Worm (Caenorhabditis elegans) whole organism, L1 larva: ENCODE results near the gene ndg-4.

Source experiments
- C04F5.9 ChIP-seq: sonication (generic microtip); optimal IDR thresholded peaks from 2 replicates; lab custom pipeline; 2016; ENCODE audit warnings: missing genetic modification characterization, missing compliant biosample characterization
- C16A3.4 ChIP-seq: fragments of 150-350 bp; optimal IDR thresholded peaks from 2 replicates; lab custom pipeline; 2014; ENCODE audit warnings: missing biosample characterization, missing genetic modification characterization
- Y116A8C.19 ChIP-seq: sonication (generic microtip); optimal IDR thresholded peaks from 2 replicates; lab custom pipeline; 2016; ENCODE audit warnings: missing compliant biosample characterization, missing genetic modification characterization, borderline replicate concordance
- blmp-1 ChIP-seq: fragments of 150-350 bp; optimal IDR thresholded peaks from 2 replicates; lab custom pipeline; 2014; ENCODE audit warnings: missing biosample characterization, missing genetic modification characterization
- ceh-8 ChIP-seq: fragments of 200-800 bp; sonication (Bioruptor generic); optimal IDR thresholded peaks from 2 replicates; lab custom pipeline; 2018; ENCODE audit warnings: mild to moderate bottlenecking, missing genetic modification characterization, moderate library complexity, missing compliant biosample characterization
- ceh-82 ChIP-seq, 3 experiments: fragments of 150-350 bp in 1 of 3; sonication (generic microtip) in 2 of 3; optimal IDR thresholded peaks; 2 replicates each; lab custom pipeline; 2014 to 2017; ENCODE audit warnings: missing biosample characterization in 3 of 3, missing genetic modification characterization in 3 of 3
- ces-1 ChIP-seq: fragments of 150-350 bp; optimal IDR thresholded peaks from 2 replicates; lab custom pipeline; 2014; ENCODE audit warnings: missing biosample characterization, missing genetic modification reagents, missing genetic modification characterization
- dpl-1 ChIP-seq, 3 experiments: fragments of 150-350 bp in 2 of 3; sonication (generic microtip) in 1 of 3; optimal IDR thresholded peaks; 2 replicates each; lab custom pipeline; 2014 to 2017; ENCODE audit warnings: missing biosample characterization in 3 of 3, missing genetic modification characterization in 3 of 3, missing genetic modification reagents in 3 of 3
- dsc-1 ChIP-seq: sonication (generic microtip); optimal IDR thresholded peaks from 2 replicates; lab custom pipeline; 2016; ENCODE audit warnings: mild to moderate bottlenecking, missing genetic modification characterization, missing compliant biosample characterization
- efl-1 ChIP-seq, 4 experiments: fragments of 150-350 bp; optimal IDR thresholded peaks in 3 of 4; peaks in 1 of 4; 1 replicate in 1 of 4; 2 replicates in 3 of 4; lab custom pipeline; 2014; ENCODE audit warnings: missing biosample characterization in 2 of 4, missing genetic modification characterization in 2 of 4, missing genetic modification reagents in 2 of 4
- egl-13 ChIP-seq: sonication (generic microtip); optimal IDR thresholded peaks from 2 replicates; lab custom pipeline; 2016; ENCODE audit warnings: missing genotype, missing genetic modification reagents, missing genetic modification characterization, missing compliant biosample characterization
- egl-27 ChIP-seq, 2 experiments: fragments of 150-350 bp in 1 of 2; sonication (generic microtip); optimal IDR thresholded peaks; 3 replicates each; lab custom pipeline; 2017 to 2018; ENCODE audit warnings: missing biosample characterization in 2 of 2, missing genetic modification characterization in 2 of 2, missing genetic modification reagents in 2 of 2
- fkh-10 ChIP-seq: sonication (generic microtip); optimal IDR thresholded peaks from 2 replicates; lab custom pipeline; 2017; ENCODE audit warnings: missing biosample characterization, missing genetic modification reagents, missing genetic modification characterization
- fkh-4 ChIP-seq: sonication (generic microtip); optimal IDR thresholded peaks from 2 replicates; lab custom pipeline; 2016; ENCODE audit warnings: missing compliant biosample characterization, missing genetic modification characterization, borderline replicate concordance
- fkh-8 ChIP-seq: sonication (generic microtip); optimal IDR thresholded peaks from 2 replicates; lab custom pipeline; 2016; ENCODE audit warnings: mild to moderate bottlenecking, missing genetic modification characterization, missing compliant biosample characterization
- grh-1 ChIP-seq: fragments of 200-800 bp; sonication (Bioruptor generic); IDR thresholded peaks from 2 replicates; pipeline ENCODE4 v1.3.6; 2022; ENCODE audit warnings: missing genetic modification reagents, missing genetic modification characterization, missing compliant biosample characterization
- hlh-17 ChIP-seq: fragments of 200-800 bp; sonication (Bioruptor generic); optimal IDR thresholded peaks from 2 replicates; lab custom pipeline; 2018; ENCODE audit warnings: missing genetic modification characterization, mild to moderate bottlenecking, missing compliant biosample characterization, moderate library complexity, borderline replicate concordance
- lin-13 ChIP-seq: fragments of 150-350 bp; optimal IDR thresholded peaks from 2 replicates; lab custom pipeline; 2014; ENCODE audit warnings: missing biosample characterization, missing genetic modification reagents, missing genetic modification characterization
- lin-14 ChIP-seq: fragments of 200-800 bp; sonication (Bioruptor generic); optimal IDR thresholded peaks from 2 replicates; lab custom pipeline; 2018; ENCODE audit warnings: mild to moderate bottlenecking, missing genetic modification characterization, moderate library complexity, missing compliant biosample characterization
- lin-15B ChIP-seq: fragments of 150-350 bp; sonication (generic microtip); optimal IDR thresholded peaks from 3 replicates; lab custom pipeline; 2014; ENCODE audit warnings: missing biosample characterization, missing genetic modification characterization
- lin-35 ChIP-seq, 2 experiments: fragments of 150-350 bp; optimal IDR thresholded peaks; 2 replicates each; lab custom pipeline; 2014; ENCODE audit warnings: missing biosample characterization in 2 of 2, missing genetic modification characterization in 2 of 2, missing genetic modification reagents in 2 of 2
- lir-3 ChIP-seq: sonication (generic microtip); optimal IDR thresholded peaks from 2 replicates; lab custom pipeline; 2016; ENCODE audit warnings: mild to moderate bottlenecking, missing genetic modification characterization, moderate library complexity, missing compliant biosample characterization; ENCODE audit not compliant: poor library complexity
- lsy-2 ChIP-seq, 2 experiments: fragments of 150-350 bp; optimal IDR thresholded peaks; 2 replicates each; lab custom pipeline; 2014; ENCODE audit warnings: missing biosample characterization in 2 of 2, missing genetic modification characterization in 2 of 2
- mdl-1 ChIP-seq, 2 experiments: fragments of 150-350 bp; optimal IDR thresholded peaks; 2 replicates each; lab custom pipeline; 2014 to 2017; ENCODE audit warnings: missing biosample characterization in 2 of 2, missing genetic modification characterization in 2 of 2, inconsistent platforms in 1 of 2
- nhr-19 ChIP-seq: fragments of 200-800 bp; sonication (Bioruptor generic); conservative IDR thresholded peaks from 2 replicates; pipeline ENCODE4 v1.3.6; 2022; ENCODE audit warnings: missing genetic modification characterization, missing compliant biosample characterization
- nhr-237 ChIP-seq: fragments of 150-350 bp; optimal IDR thresholded peaks from 2 replicates; lab custom pipeline; 2014; ENCODE audit warnings: missing biosample characterization, missing genetic modification characterization
- nhr-47 ChIP-seq: sonication (generic microtip); optimal IDR thresholded peaks from 2 replicates; lab custom pipeline; 2016; ENCODE audit warnings: mild to moderate bottlenecking, missing genetic modification characterization, moderate library complexity, missing compliant biosample characterization
- nhr-71 ChIP-seq: sonication (generic microtip); optimal IDR thresholded peaks from 2 replicates; lab custom pipeline; 2016; ENCODE audit warnings: mild to moderate bottlenecking, missing genetic modification characterization, moderate library complexity, missing compliant biosample characterization
- nhr-85 ChIP-seq: sonication (generic microtip); peaks from one replicate; lab custom pipeline; 2016; ENCODE audit warnings: missing genetic modification characterization, inconsistent platforms, missing compliant biosample characterization
- snu-23 ChIP-seq: sonication (generic microtip); optimal IDR thresholded peaks from 2 replicates; lab custom pipeline; 2016; ENCODE audit warnings: missing genetic modification characterization, missing compliant biosample characterization
- sox-4 ChIP-seq: sonication (generic microtip); optimal IDR thresholded peaks from 2 replicates; lab custom pipeline; 2016; ENCODE audit warnings: missing genetic modification characterization, missing compliant biosample characterization
- sup-37 ChIP-seq: fragments of 200-800 bp; sonication (Bioruptor generic); optimal IDR thresholded peaks from 2 replicates; lab custom pipeline; 2018; ENCODE audit warnings: mild to moderate bottlenecking, missing genetic modification characterization, missing compliant biosample characterization
- swsn-7 ChIP-seq: sonication (generic microtip); optimal IDR thresholded peaks from 2 replicates; lab custom pipeline; 2016; ENCODE audit warnings: missing genetic modification characterization, missing compliant biosample characterization
- tbx-2 ChIP-seq: sonication (generic microtip); optimal IDR thresholded peaks from 2 replicates; lab custom pipeline; 2016; ENCODE audit warnings: missing genetic modification characterization, missing compliant biosample characterization
- unc-130 ChIP-seq: fragments of 150-350 bp; optimal IDR thresholded peaks from 2 replicates; lab custom pipeline; 2017; ENCODE audit warnings: missing biosample characterization, missing genetic modification characterization, inconsistent platforms
- unc-62 ChIP-seq: fragments of 150-350 bp; optimal IDR thresholded peaks from 2 replicates; lab custom pipeline; 2014; ENCODE audit warnings: missing biosample characterization, missing genetic modification reagents, missing genetic modification characterization
- unc-86 ChIP-seq: sonication (generic microtip); optimal IDR thresholded peaks from 2 replicates; lab custom pipeline; 2016; ENCODE audit warnings: missing genetic modification characterization, missing compliant biosample characterization
- xbp-1 ChIP-seq: sonication (generic microtip); optimal IDR thresholded peaks from 2 replicates; lab custom pipeline; 2016; ENCODE audit warnings: missing genetic modification characterization, missing compliant biosample characterization
- ztf-11 ChIP-seq, 2 experiments: sonication (generic microtip); optimal IDR thresholded peaks; 2 replicates each; lab custom pipeline; 2016 to 2017; ENCODE audit warnings: missing genetic modification characterization in 2 of 2, missing biosample characterization in 1 of 2, missing compliant biosample characterization in 1 of 2
- ztf-4 ChIP-seq: fragments of 150-350 bp; optimal IDR thresholded peaks from 2 replicates; lab custom pipeline; 2014; ENCODE audit warnings: missing biosample characterization, missing genetic modification characterization

ndg-4 gene

ce11 chrIII:4505726-4506125 is 38.5 kb upstream of the ndg-4 start:
- peak; percentile 1 for TF ChIP-seq nhr-237 (tag; lab: Kevin White, UChicago)
- TF ChIP-seq fkh-4, result peak; percentile 12
- peak; percentile 26 for TF ChIP-seq nhr-71 (tag; lab: Kevin White, UChicago)
- no peak for TF ChIP-seq egl-27 (tag; optimal IDR thresholded peaks at IDR 0.05; lab: Kevin White, UChicago)
- peak in 1 of 2 experiments; percentile 58 for TF ChIP-seq lsy-2 (tag; optimal IDR thresholded peaks at IDR 0.05; lab: Kevin White, UChicago)
- TF ChIP-seq xbp-1 (tag; lab: Kevin White, UChicago), result peak; percentile 37
- peak; percentile 64 for TF ChIP-seq egl-13
- no peak for TF ChIP-seq lin-13 (GFP tag; lab: Kevin White, UChicago)
- TF ChIP-seq hlh-17 (GFP tag; lab: Kevin White, UChicago), result no peak
- TF ChIP-seq dsc-1, result peak; percentile 81
- TF ChIP-seq nhr-19 (GFP tag; lab: Robert Waterston, UW), result no peak
- no peak for TF ChIP-seq unc-62 (GFP tag; lab: Kevin White, UChicago)
- TF ChIP-seq C04F5.9 (tag; lab: Kevin White, UChicago), result no peak
- TF ChIP-seq fkh-8 (tag; lab: Kevin White, UChicago), result peak; percentile 64
- TF ChIP-seq lir-3 (tag; lab: Kevin White, UChicago), result no peak
- no peak for TF ChIP-seq sox-4
- peak; percentile 62 for TF ChIP-seq unc-86 (tag; lab: Kevin White, UChicago)
- TF ChIP-seq dpl-1 (GFP tag; optimal IDR thresholded peaks at IDR 0.05; lab: Kevin White, UChicago), result peak in 1 of 3 experiments; percentile 0
- TF ChIP-seq ceh-8 (GFP tag; lab: Kevin White, UChicago), result peak; percentile 7
- no peak for TF ChIP-seq C16A3.4
- no peak for TF ChIP-seq lin-15B (tag; lab: Kevin White, UChicago)
- TF ChIP-seq mdl-1 (tag; optimal IDR thresholded peaks at IDR 0.05; lab: Kevin White, UChicago), result peak in 1 of 2 experiments; percentile 49
- peak; percentile 32 for TF ChIP-seq snu-23 (GFP tag; lab: Kevin White, UChicago)
- TF ChIP-seq ces-1 (GFP tag; lab: Kevin White, UChicago), result peak; percentile 36
- peak; percentile 36 for TF ChIP-seq swsn-7 (tag; lab: Kevin White, UChicago)
- TF ChIP-seq tbx-2, result peak; percentile 68
- peak in 1 of 2 experiments; percentile 34 for TF ChIP-seq lin-35 (GFP tag; optimal IDR thresholded peaks at IDR 0.05; lab: Kevin White, UChicago)
- TF ChIP-seq lin-14 (GFP tag; lab: Kevin White, UChicago), result peak; percentile 91
- peak; percentile 20 for TF ChIP-seq blmp-1 (tag; lab: Kevin White, UChicago)
- peak in 1 of 3 experiments; percentile 39 for TF ChIP-seq ceh-82 (tag; optimal IDR thresholded peaks at IDR 0.05; lab: Kevin White, UChicago)
- no peak for TF ChIP-seq Y116A8C.19 (tag; lab: Kevin White, UChicago)
- no peak for TF ChIP-seq unc-130 (tag; lab: Kevin White, UChicago)
- TF ChIP-seq fkh-10 (GFP tag; lab: Kevin White, UChicago), result peak; percentile 60
- peak; percentile 58 for TF ChIP-seq nhr-47 (tag; lab: Kevin White, UChicago)
- peak in 1 of 2 experiments; percentile 4 for TF ChIP-seq efl-1 (optimal IDR thresholded peaks at IDR 0.05; lab: Kevin White, UChicago)
- TF ChIP-seq efl-1 (GFP tag; optimal IDR thresholded peaks at IDR 0.05 in 1 of 2; lab: Kevin White, UChicago), result no peak
- TF ChIP-seq, all 84 proteins: peak for 23

ce11 chrIII:4504934-4505484 is 37.8 kb upstream of the ndg-4 start:
- TF ChIP-seq blmp-1 (tag; lab: Kevin White, UChicago) (peak; percentile 45), snu-23 (GFP tag; lab: Kevin White, UChicago) (peak; percentile 31), ztf-4 (peak; percentile 10), lin-14 (GFP tag; lab: Kevin White, UChicago) (peak; percentile 25), grh-1 (peak; percentile 12; the same call in 1 of the 2 replicates), efl-1 (optimal IDR thresholded peaks at IDR 0.05; lab: Kevin White, UChicago) (no peak), efl-1 (GFP tag; optimal IDR thresholded peaks at IDR 0.05 in 1 of 2; lab: Kevin White, UChicago) (peak in 1 of 2 experiments; percentile 76), ztf-11 (tag; optimal IDR thresholded peaks at IDR 0.05; lab: Kevin White, UChicago) (no peak), ceh-82 (tag; optimal IDR thresholded peaks at IDR 0.05; lab: Kevin White, UChicago) (no peak), mdl-1 (tag; optimal IDR thresholded peaks at IDR 0.05; lab: Kevin White, UChicago) (peak in 1 of 2 experiments; percentile 7), sup-37 (GFP tag; lab: Kevin White, UChicago) (no peak), nhr-85 (peak; percentile 89), lin-35 (GFP tag; optimal IDR thresholded peaks at IDR 0.05; lab: Kevin White, UChicago) (peak in 1 of 2 experiments; percentile 18)
